Worm (Caenorhabditis elegans) whole organism, mixed stage, embryonic: Measurements from ENCODE around the gene mig-32.

Source experiments
- blmp-1 ChIP-seq: fragments of 150-350 bp; optimal IDR thresholded peaks from 2 replicates; lab custom pipeline; 2014; ENCODE audit warnings: missing biosample characterization, missing genetic modification characterization
- elt-1 ChIP-seq: sonication (generic microtip); optimal IDR thresholded peaks from 2 replicates; lab custom pipeline; 2017; ENCODE audit warnings: missing genetic modification characterization, mild to moderate bottlenecking, missing compliant biosample characterization, antibody characterized with exemption, moderate library complexity, borderline replicate concordance; ENCODE audit not compliant: insufficient read depth
- lin-13 ChIP-seq: fragments of 150-350 bp; optimal IDR thresholded peaks from 2 replicates; lab custom pipeline; 2014; ENCODE audit warnings: missing biosample characterization, missing genetic modification characterization
- lsy-2 ChIP-seq: fragments of 150-350 bp; optimal IDR thresholded peaks from 2 replicates; lab custom pipeline; 2014; ENCODE audit warnings: missing biosample characterization, missing genetic modification characterization
- nhr-76 ChIP-seq: sonication (generic microtip); optimal IDR thresholded peaks from 2 replicates; lab custom pipeline; 2017; ENCODE audit warnings: missing biosample characterization, missing genetic modification characterization
- snpc-4 ChIP-seq: fragments of 150-350 bp; optimal IDR thresholded peaks from 2 replicates; lab custom pipeline; 2014; ENCODE audit warnings: missing biosample characterization, missing genetic modification characterization
- unc-39 ChIP-seq: fragments of 150-350 bp; optimal IDR thresholded peaks from 2 replicates; lab custom pipeline; 2014; ENCODE audit warnings: missing biosample characterization, missing genetic modification characterization
- ztf-11 ChIP-seq: fragments of 150-350 bp; optimal IDR thresholded peaks from 2 replicates; lab custom pipeline; 2014; ENCODE audit warnings: missing biosample characterization, missing genetic modification characterization

- TF ChIP-seq elt-1 (no peak), snpc-4 (tag; lab: Kevin White, UChicago) (no peak), nhr-76 (no peak), lsy-2 (tag; lab: Kevin White, UChicago) (no peak), unc-39 (tag; lab: Kevin White, UChicago) (no peak), lin-13 (tag; lab: Kevin White, UChicago) (no peak), blmp-1 (no peak), ztf-11 (no peak)
These were observed 45.3 kb downstream of the mig-32 start, which contains the start of gene T12G3.2 for ce11 chrIV:12046524-12047203.
